Fruit fly (Drosophila melanogaster) whole organism, wandering third instar larva: ENCODE results near the gene CG17906.

ENCODE experiments used
- Abd-B ChIP-seq: fragments of >200 bp; optimal IDR thresholded peaks from 2 replicates; lab custom pipeline; 2017; ENCODE audit warnings: missing biosample characterization, missing genetic modification characterization
- CG32264 ChIP-seq: fragments of 200-800 bp; sonication (Bioruptor generic); optimal IDR thresholded peaks from 2 replicates; lab custom pipeline; 2016; ENCODE audit warnings: missing biosample characterization, missing genetic modification characterization
- CG9705 ChIP-seq: fragments of 200-800 bp; sonication (Bioruptor generic); optimal IDR thresholded peaks from 2 replicates; lab custom pipeline; 2018; ENCODE audit warnings: missing biosample characterization, mild to moderate bottlenecking, missing genetic modification characterization
- CrebA ChIP-seq: fragments of 200-800 bp; sonication (Bioruptor generic); optimal IDR thresholded peaks from 2 replicates; lab custom pipeline; 2016; ENCODE audit warnings: missing biosample characterization, mild to moderate bottlenecking, missing genetic modification characterization, borderline replicate concordance
- Dfd ChIP-seq: fragments of >200 bp; optimal IDR thresholded peaks from 2 replicates; lab custom pipeline; 2017; ENCODE audit warnings: missing biosample characterization, missing genetic modification characterization
- Dif ChIP-seq: fragments of 200-275, 200-300 bp; sonication (Bioruptor generic); optimal IDR thresholded peaks from 2 replicates; lab custom pipeline; 2018; ENCODE audit warnings: missing biosample characterization, missing genetic modification characterization; ENCODE audit not compliant: partially characterized antibody
- GATAd ChIP-seq: sonication (Bioruptor generic); optimal IDR thresholded peaks from 2 replicates; lab custom pipeline; 2016; ENCODE audit warnings: missing biosample characterization, missing genetic modification characterization
- HLH106 ChIP-seq: fragments of 200-800 bp; optimal IDR thresholded peaks from 3 replicates; lab custom pipeline; 2019; ENCODE audit warnings: missing biosample characterization, mild to moderate bottlenecking, missing genetic modification characterization, moderate library complexity
- Hnf4 ChIP-seq: fragments of 200-800 bp; sonication (Bioruptor generic); optimal IDR thresholded peaks from 2 replicates; lab custom pipeline; 2016; ENCODE audit warnings: missing biosample characterization, mild to moderate bottlenecking, missing genetic modification characterization
- Hr78 ChIP-seq: fragments of >200 bp; optimal IDR thresholded peaks from 2 replicates; lab custom pipeline; 2017; ENCODE audit warnings: missing biosample characterization, missing genetic modification characterization
- Hr83 ChIP-seq: fragments of 200-300 bp; sonication (Bioruptor generic); optimal IDR thresholded peaks from 2 replicates; lab custom pipeline; 2016; ENCODE audit warnings: missing biosample characterization, mild to moderate bottlenecking, missing genetic modification characterization, moderate library complexity; ENCODE audit not compliant: poor library complexity, severe bottlenecking
- Jra ChIP-seq: sonication (Bioruptor generic); optimal IDR thresholded peaks from 2 replicates; lab custom pipeline; 2016; ENCODE audit warnings: missing biosample characterization, missing genetic modification characterization
- Mio ChIP-seq: sonication (Bioruptor generic); optimal IDR thresholded peaks from 2 replicates; lab custom pipeline; 2016; ENCODE audit warnings: missing biosample characterization, missing genetic modification characterization
- Myc ChIP-seq: fragments of >200 bp; optimal IDR thresholded peaks from 2 replicates; lab custom pipeline; 2017
- N ChIP-seq: fragments of >200 bp; optimal IDR thresholded peaks from 2 replicates; lab custom pipeline; 2018; ENCODE audit warnings: missing biosample characterization, missing external identifiers, missing genetic modification characterization
- OdsH ChIP-seq: fragments of 200-800 bp; sonication (Bioruptor generic); optimal IDR thresholded peaks from 2 replicates; lab custom pipeline; 2016; ENCODE audit warnings: missing biosample characterization, mild to moderate bottlenecking, missing genetic modification characterization
- Rel ChIP-seq, 2 experiments: fragments of 200-800 bp; sonication (Bioruptor generic) in 1 of 2; optimal IDR thresholded peaks; 2 replicates in 1 of 2; 3 replicates in 1 of 2; lab custom pipeline; 2016 to 2019; ENCODE audit warnings: mild to moderate bottlenecking in 2 of 2, missing biosample characterization in 2 of 2, missing genetic modification characterization in 2 of 2, moderate library complexity in 1 of 2
- Sp1 ChIP-seq: fragments of 200-800 bp; sonication (Bioruptor generic); optimal IDR thresholded peaks from 3 replicates; lab custom pipeline; 2019; ENCODE audit warnings: missing biosample characterization, mild to moderate bottlenecking, missing genetic modification characterization, moderate library complexity
- Vsx2 ChIP-seq: fragments of 200-300, 225-300 bp; sonication (Bioruptor generic); optimal IDR thresholded peaks from 2 replicates; lab custom pipeline; 2018; ENCODE audit warnings: missing biosample characterization, missing genetic modification characterization; ENCODE audit not compliant: partially characterized antibody
- br ChIP-seq: fragments of 200-800 bp; sonication (Bioruptor generic); optimal IDR thresholded peaks from 2 replicates; lab custom pipeline; 2016; ENCODE audit warnings: missing biosample characterization, missing genetic modification characterization
- brk ChIP-seq: fragments of 200-800 bp; sonication (Bioruptor generic); optimal IDR thresholded peaks from 2 replicates; lab custom pipeline; 2016; ENCODE audit warnings: missing biosample characterization, mild to moderate bottlenecking, missing genetic modification characterization
- dl ChIP-seq, 2 experiments: fragments of 175-275, 200-275 bp in 1 of 2; fragments of 200-275 bp in 1 of 2; sonication (Bioruptor generic); optimal IDR thresholded peaks; lab custom pipeline; 2018; ENCODE audit warnings: mild to moderate bottlenecking in 2 of 2, missing biosample characterization in 2 of 2, missing genetic modification characterization in 2 of 2, moderate library complexity in 2 of 2; ENCODE audit not compliant: partially characterized antibody in 2 of 2, insufficient read depth in 1 of 2
- dmrt93B ChIP-seq: fragments of 200-800 bp; sonication (Bioruptor generic); optimal IDR thresholded peaks from 2 replicates; lab custom pipeline; 2018; ENCODE audit warnings: missing biosample characterization, mild to moderate bottlenecking, missing genetic modification characterization
- dsf ChIP-seq: sonication (Bioruptor generic); optimal IDR thresholded peaks from 2 replicates; lab custom pipeline; 2016; ENCODE audit warnings: missing biosample characterization, missing genetic modification characterization, borderline replicate concordance
- ey ChIP-seq: fragments of 200-800 bp; sonication (Bioruptor generic); optimal IDR thresholded peaks from 2 replicates; lab custom pipeline; 2016; ENCODE audit warnings: missing biosample characterization, missing genetic modification characterization
- foxo ChIP-seq, 2 experiments: fragments of 200-800 bp; sonication (Bioruptor generic); optimal IDR thresholded peaks; 2 replicates in 1 of 2; 3 replicates in 1 of 2; lab custom pipeline; 2016 to 2017; ENCODE audit warnings: missing biosample characterization in 2 of 2, missing genetic modification characterization in 2 of 2
- fru ChIP-seq: fragments of 200-800 bp; sonication (Bioruptor generic); optimal IDR thresholded peaks from 3 replicates; lab custom pipeline; 2016; ENCODE audit warnings: missing biosample characterization, mild to moderate bottlenecking, missing genetic modification characterization
- h ChIP-seq: fragments of 200-800 bp; sonication (Bioruptor generic); optimal IDR thresholded peaks from 3 replicates; lab custom pipeline; 2016; ENCODE audit warnings: missing biosample characterization, mild to moderate bottlenecking, missing genetic modification characterization
- jim ChIP-seq: fragments of 175-275, 200-325 bp; sonication (Bioruptor generic); optimal IDR thresholded peaks from 2 replicates; lab custom pipeline; 2016; ENCODE audit warnings: missing biosample characterization, mild to moderate bottlenecking, missing genetic modification characterization
- lola ChIP-seq: fragments of >200 bp; optimal IDR thresholded peaks from 2 replicates; lab custom pipeline; 2017; ENCODE audit warnings: missing biosample characterization, missing genetic modification characterization
- pan ChIP-seq: fragments of >200 bp; optimal IDR thresholded peaks from 2 replicates; lab custom pipeline; 2017
- psq ChIP-seq: fragments of 200-800 bp; sonication (Bioruptor generic); optimal IDR thresholded peaks from 3 replicates; lab custom pipeline; 2017; ENCODE audit warnings: missing biosample characterization, mild to moderate bottlenecking, missing genetic modification characterization, moderate library complexity
- rgr ChIP-seq: fragments of 200-800 bp; sonication (Bioruptor generic); optimal IDR thresholded peaks from 3 replicates; lab custom pipeline; 2016; ENCODE audit warnings: missing biosample characterization, mild to moderate bottlenecking, missing genetic modification characterization
- sage ChIP-seq: fragments of 200-800 bp; sonication (Bioruptor generic); optimal IDR thresholded peaks from 2 replicates; lab custom pipeline; 2016; ENCODE audit warnings: missing biosample characterization, mild to moderate bottlenecking, missing genetic modification characterization
- sv ChIP-seq: fragments of 200-800 bp; sonication (Bioruptor generic); optimal IDR thresholded peaks from 3 replicates; lab custom pipeline; 2016; ENCODE audit warnings: missing biosample characterization, missing genetic modification characterization
- tai ChIP-seq: sonication (Bioruptor generic); optimal IDR thresholded peaks from 2 replicates; lab custom pipeline; 2016; ENCODE audit warnings: missing biosample characterization, missing genetic modification characterization
- usp ChIP-seq: fragments of >200 bp; optimal IDR thresholded peaks from 2 replicates; lab custom pipeline; 2017; ENCODE audit warnings: missing biosample characterization, missing genetic modification characterization
- woc ChIP-seq: sonication (Bioruptor generic); optimal IDR thresholded peaks from 2 replicates; lab custom pipeline; 2016; ENCODE audit warnings: missing biosample characterization, mild to moderate bottlenecking, missing genetic modification characterization

The CG17906 gene

dm6 chr2L:8949919-8950722, 44.1 kb upstream of the CG17906 start:
- TF ChIP-seq lola (no peak), brk (GFP tag; lab: Kevin White, UChicago) (peak; percentile 12), foxo (GFP tag; optimal IDR thresholded peaks at IDR 0.05; lab: Kevin White, UChicago) (peak in 1 of 2 experiments; percentile 71), dmrt93B (GFP tag; lab: Kevin White, UChicago) (peak; percentile 48), psq (GFP tag; lab: Kevin White, UChicago) (peak; percentile 80), HLH106 (peak; percentile 57), br (GFP tag; lab: Kevin White, UChicago) (peak; percentile 67), h (GFP tag; lab: Kevin White, UChicago) (peak; percentile 58), Mio (GFP tag; lab: Kevin White, UChicago) (no peak), ey (peak; percentile 66), Myc (no peak), Vsx2 (GFP tag; lab: Kevin White, UChicago) (peak; percentile 89), Sp1 (peak; percentile 63), GATAd (GFP tag; lab: Kevin White, UChicago) (no peak), Hr78 (no peak), woc (GFP tag; lab: Kevin White, UChicago) (peak; percentile 74), fru (peak; percentile 95), Dif (peak; percentile 59), N (GFP tag; lab: Kevin White, UChicago) (no peak), tai (GFP tag; lab: Kevin White, UChicago) (peak; percentile 25), Hr83 (GFP tag; lab: Kevin White, UChicago) (peak; percentile 30), Hnf4 (GFP tag; lab: Kevin White, UChicago) (peak; percentile 37), Dfd (no peak), OdsH (peak; percentile 56), Rel (GFP tag; optimal IDR thresholded peaks at IDR 0.05; lab: Kevin White, UChicago) (no peak), Rel (tag; optimal IDR thresholded peaks at IDR 0.05; lab: Kevin White, UChicago) (peak; percentile 14), rgr (peak; percentile 53), CG32264 (GFP tag; lab: Kevin White, UChicago) (no peak), dl (GFP tag; optimal IDR thresholded peaks at IDR 0.05; lab: Kevin White, UChicago; ENCODE audit: insufficient read depth in 1 of 2, partially characterized antibody in 2 of 2) (peak; percentile 34 to 71)
- TF ChIP-seq, all 38 proteins: peak for 20

dm6 chr2L:8951184-8951934, 42.8 kb upstream of the CG17906 start, which contains the start of gene C1GalTA:
Gene C1GalTA, minus strand, starts transcription at chr2L:8951216.
- TF ChIP-seq foxo (GFP tag; optimal IDR thresholded peaks at IDR 0.05; lab: Kevin White, UChicago), result peak in 1 of 2 experiments; percentile 98
- TF ChIP-seq Sp1, result peak; percentile 99
- peak; percentile 96 for TF ChIP-seq psq (GFP tag; lab: Kevin White, UChicago)
- TF ChIP-seq CG32264 (GFP tag; lab: Kevin White, UChicago), result no peak
- no peak for TF ChIP-seq CrebA (GFP tag; lab: Kevin White, UChicago)
- TF ChIP-seq Rel (GFP tag; optimal IDR thresholded peaks at IDR 0.05; lab: Kevin White, UChicago), result peak; percentile 65
- peak; percentile 90 for TF ChIP-seq Rel (tag; optimal IDR thresholded peaks at IDR 0.05; lab: Kevin White, UChicago)
- no peak for TF ChIP-seq jim (GFP tag; lab: Kevin White, UChicago)
- TF ChIP-seq Mio (GFP tag; lab: Kevin White, UChicago), result no peak
- TF ChIP-seq Abd-B (GFP tag; lab: Kevin White, UChicago), result no peak
- no peak for TF ChIP-seq Vsx2 (GFP tag; lab: Kevin White, UChicago)
- peak; percentile 88 for TF ChIP-seq fru
- no peak for TF ChIP-seq lola
- no peak for TF ChIP-seq dsf
- no peak for TF ChIP-seq pan (lab: Kevin White, UChicago)
- peak; percentile 99 for TF ChIP-seq HLH106
- peak; percentile 98 for TF ChIP-seq OdsH
- no peak for TF ChIP-seq usp
- peak; percentile 87 for TF ChIP-seq sv
- peak; percentile 96 for TF ChIP-seq dmrt93B (GFP tag; lab: Kevin White, UChicago)
- peak; percentile 81 for TF ChIP-seq br (GFP tag; lab: Kevin White, UChicago)
- no peak for TF ChIP-seq Myc
- TF ChIP-seq Jra (GFP tag; lab: Kevin White, UChicago), result peak; percentile 36
- TF ChIP-seq Hr83 (GFP tag; lab: Kevin White, UChicago), result no peak
- TF ChIP-seq Hr78, result no peak
- peak; percentile 92 for TF ChIP-seq CG9705 (GFP tag; lab: Kevin White, UChicago)
- peak; percentile 70 for TF ChIP-seq Dif
- peak; percentile 88 for TF ChIP-seq brk (GFP tag; lab: Kevin White, UChicago)
- TF ChIP-seq dl (GFP tag; optimal IDR thresholded peaks at IDR 0.05; lab: Kevin White, UChicago; ENCODE audit: insufficient read depth in 1 of 2, partially characterized antibody in 2 of 2), result peak; percentile 36 to 42
- peak; percentile 83 for TF ChIP-seq Hnf4 (GFP tag; lab: Kevin White, UChicago)
- TF ChIP-seq rgr, result peak; percentile 96
- no peak for TF ChIP-seq N (GFP tag; lab: Kevin White, UChicago)
- peak; percentile 69 for TF ChIP-seq woc (GFP tag; lab: Kevin White, UChicago)
- peak; percentile 29 for TF ChIP-seq sage (GFP tag; lab: Kevin White, UChicago)
- peak; percentile 88 for TF ChIP-seq h (GFP tag; lab: Kevin White, UChicago)
- peak; percentile 69 for TF ChIP-seq ey
- no peak for TF ChIP-seq GATAd (GFP tag; lab: Kevin White, UChicago)
- peak; percentile 41 for TF ChIP-seq tai (GFP tag; lab: Kevin White, UChicago)
- peak; percentile 80 for TF ChIP-seq Dfd
